Fruit fly (Drosophila melanogaster): ENCODE results near the gene CG17712.

The CG17712 gene

dm6 chr2L:1727826-1728619 lies 23.9 kb downstream of the CG17712 start (continued):
- TF ChIP-seq CG31388 (GFP tag; optimal IDR thresholded peaks at IDR 0.05) (peak; percentile 83), CG1792 (GFP tag; optimal IDR thresholded peaks at IDR 0.05) (peak; percentile 71), Dad (GFP tag; optimal IDR thresholded peaks at IDR 0.05) (peak; percentile 87), CG2199 (GFP tag; IDR thresholded peaks at IDR 0.05) (peak; percentile 69; the same call in 2 of the 3 replicates), CG4282 (GFP tag; optimal IDR thresholded peaks at IDR 0.05) (peak; percentile 25), tin (GFP tag; optimal IDR thresholded peaks at IDR 0.05) (peak; percentile 97), Stat92E (GFP tag; optimal IDR thresholded peaks at IDR 0.05) (peak in 1 of 3 experiments; percentile 97), CG9215 (GFP tag; IDR thresholded peaks at IDR 0.05) (peak; percentile 97), CG2120 (GFP tag; optimal IDR thresholded peaks at IDR 0.05) (peak; percentile 98), CG42726 (GFP tag; IDR thresholded peaks at IDR 0.05; ENCODE audit: partially characterized antibody) (no peak; the same call in 1 of the 2 replicates), fd96Cb (tag; optimal IDR thresholded peaks at IDR 0.05) (peak; percentile 93), ewg (GFP tag; optimal IDR thresholded peaks at IDR 0.05) (peak; percentile 100), Lim3 (GFP tag; IDR thresholded peaks at IDR 0.05) (peak; percentile 75), lov (optimal IDR thresholded peaks at IDR 0.05) (no peak), lov (GFP tag; IDR thresholded peaks at IDR 0.05) (peak; percentile 80), CG34224 (GFP tag; IDR thresholded peaks at IDR 0.05; ENCODE audit: partially characterized antibody) (peak; percentile 97), CG4707 (GFP tag; optimal IDR thresholded peaks at IDR 0.05) (peak; percentile 89), Trl (optimal IDR thresholded peaks at IDR 0.05) (peak; percentile 57 to 79), Trl (GFP tag; optimal IDR thresholded peaks at IDR 0.05) (peak; percentile 80), run (tag; optimal IDR thresholded peaks at IDR 0.05) (peak; percentile 96), slou (GFP tag; optimal IDR thresholded peaks at IDR 0.05) (peak; percentile 94), sqz (GFP tag; optimal IDR thresholded peaks at IDR 0.05) (peak; percentile 91), Vsx1 (GFP tag; optimal IDR thresholded peaks at IDR 0.05) (peak; percentile 97), otp (GFP tag; IDR thresholded peaks at IDR 0.05) (peak; percentile 94; the same call in 2 of the 3 replicates), CG34376 (GFP tag; optimal IDR thresholded peaks at IDR 0.05) (peak; percentile 100), slbo (GFP tag; IDR thresholded peaks at IDR 0.05) (peak; percentile 98), CG4424 (GFP tag; optimal IDR thresholded peaks at IDR 0.05) (peak; percentile 92), Lhr (GFP tag; optimal IDR thresholded peaks at IDR 0.05) (peak; percentile 96), kah (GFP tag; optimal IDR thresholded peaks at IDR 0.05) (peak; percentile 80), CG13424 (tag; optimal IDR thresholded peaks at IDR 0.05) (peak; percentile 99), Usf (GFP tag; optimal IDR thresholded peaks at IDR 0.05) (peak; percentile 97), CG12744 (GFP tag; optimal IDR thresholded peaks at IDR 0.05) (peak; percentile 86), pita (GFP tag; optimal IDR thresholded peaks at IDR 0.05) (no peak), ssp (GFP tag; IDR thresholded peaks at IDR 0.05) (peak; percentile 90), D (optimal IDR thresholded peaks at IDR 0.05) (no peak), D (GFP tag; optimal IDR thresholded peaks at IDR 0.05) (peak; percentile 94), HmgZ (tag; optimal IDR thresholded peaks at IDR 0.05) (peak; percentile 99), zf30C (GFP tag; optimal IDR thresholded peaks at IDR 0.05) (peak; percentile 63), Hey (tag; optimal IDR thresholded peaks at IDR 0.05) (peak; percentile 88), hbn (GFP tag; IDR thresholded peaks at IDR 0.05; ENCODE audit: partially characterized antibody) (peak; percentile 96), Dip3 (GFP tag; optimal IDR thresholded peaks at IDR 0.05) (peak; percentile 89), z (GFP tag; IDR thresholded peaks at IDR 0.05) (0 out of 3 replicates have a peak, but pooled peaks have one; percentile 42), CG10209 (GFP tag; optimal IDR thresholded peaks at IDR 0.05) (peak; percentile 98), Doc2 (GFP tag; IDR thresholded peaks at IDR 0.05) (peak; percentile 84), CHES-1-like (GFP tag; optimal IDR thresholded peaks at IDR 0.05) (peak; percentile 85), gro (GFP tag; optimal IDR thresholded peaks at IDR 0.05) (peak; percentile 66), Fer1 (GFP tag; optimal IDR thresholded peaks at IDR 0.05) (peak; percentile 98), CG17361 (GFP tag; IDR thresholded peaks at IDR 0.05) (peak; percentile 92), Dbx (GFP tag; IDR thresholded peaks at IDR 0.05) (peak; percentile 99)
